Worm (Caenorhabditis elegans): Measurements from ENCODE around the gene ketn-1.

Gene ketn-1

DNA sequence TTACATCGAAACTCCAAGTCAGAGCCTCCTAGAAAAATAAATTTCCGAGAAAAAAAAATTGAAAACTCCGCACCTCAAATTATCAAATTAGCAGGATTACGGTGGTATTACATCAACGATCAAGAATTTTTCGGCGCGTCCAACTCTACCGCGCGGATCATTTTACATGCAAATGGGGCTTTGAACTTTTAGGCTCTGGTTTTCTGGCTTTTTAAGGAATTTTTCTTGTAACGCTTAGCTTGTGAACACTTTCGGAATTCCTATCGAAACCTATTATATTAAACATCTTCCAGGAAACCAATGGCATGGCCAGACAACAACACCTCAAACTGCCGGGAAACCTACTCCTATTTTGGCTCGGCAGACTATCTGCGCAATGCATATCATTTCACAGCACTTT is 36.1 kb downstream of the ketn-1 start, which contains the start of gene srh-56:
Gene srh-56, plus strand, starts transcription at position 301 of the 400 bp plus-strand sequence.
- TF ChIP-seq ets-7 (tag; optimal IDR thresholded peaks at IDR 0.05) (no peak), ceh-36 (tag; optimal IDR thresholded peaks at IDR 0.05) (no peak), hmbx-1 (tag; optimal IDR thresholded peaks at IDR 0.05) (no peak), tra-4 (tag; optimal IDR thresholded peaks at IDR 0.05) (no peak), F13C5.2 (tag; optimal IDR thresholded peaks at IDR 0.05) (no peak)

DNA sequence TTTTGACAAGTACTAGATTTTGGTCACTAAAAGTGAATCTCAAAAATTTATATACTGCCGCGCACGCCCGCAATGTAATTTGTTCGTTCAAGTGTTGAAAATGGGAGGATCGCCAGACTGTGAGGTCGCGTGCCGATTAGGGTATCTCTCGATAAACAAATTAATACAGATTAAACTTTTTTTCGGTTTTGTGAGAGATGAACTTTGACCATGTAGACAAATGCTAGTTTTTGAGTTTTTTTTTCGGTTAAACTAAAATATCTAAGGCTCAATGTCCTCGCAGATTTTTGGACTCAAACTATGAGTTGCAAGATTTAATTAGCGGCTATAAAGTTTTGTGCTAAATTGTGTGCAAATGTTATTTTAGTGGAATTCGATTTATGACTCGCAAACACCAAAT is 37.9 kb downstream of the ketn-1 start, which contains the start of gene dhs-15:
Gene dhs-15, minus strand, starts transcription at position 101 of the 400 bp plus-strand sequence.
- no peak for TF ChIP-seq tra-4 (tag; optimal IDR thresholded peaks at IDR 0.05)
- TF ChIP-seq flt-1 (GFP tag; IDR thresholded peaks at IDR 0.05), result no peak
- no peak for TF ChIP-seq tbx-37 (GFP tag; conservative IDR thresholded peaks at IDR 0.05)
- TF ChIP-seq hnd-1 (tag; optimal IDR thresholded peaks at IDR 0.05), result no peak
- no peak for TF ChIP-seq B0310.2 (tag; optimal IDR thresholded peaks at IDR 0.05)
- TF ChIP-seq pes-1 (GFP tag; IDR thresholded peaks at IDR 0.05), result no peak
- no peak for TF ChIP-seq sea-1 (GFP tag; conservative IDR thresholded peaks at IDR 0.05)
- no peak for TF ChIP-seq ama-1 (optimal IDR thresholded peaks at IDR 0.05)
- TF ChIP-seq ets-7 (tag; optimal IDR thresholded peaks at IDR 0.05), result no peak
- TF ChIP-seq tbx-11 (GFP tag; IDR thresholded peaks at IDR 0.05), result no peak
- no peak for TF ChIP-seq ceh-36 (tag; optimal IDR thresholded peaks at IDR 0.05)
- TF ChIP-seq aly-1 (tag; optimal IDR thresholded peaks at IDR 0.05), result no peak
- no peak for TF ChIP-seq F13C5.2 (tag; optimal IDR thresholded peaks at IDR 0.05)
- no peak for TF ChIP-seq hmbx-1 (tag; optimal IDR thresholded peaks at IDR 0.05)
- no peak for TF ChIP-seq ceh-13 (GFP tag; optimal IDR thresholded peaks at IDR 0.05)
- TF ChIP-seq hmg-4 (GFP tag; optimal IDR thresholded peaks at IDR 0.05), result no peak
- TF ChIP-seq scrt-1 (GFP tag; IDR thresholded peaks at IDR 0.05), result no peak

DNA sequence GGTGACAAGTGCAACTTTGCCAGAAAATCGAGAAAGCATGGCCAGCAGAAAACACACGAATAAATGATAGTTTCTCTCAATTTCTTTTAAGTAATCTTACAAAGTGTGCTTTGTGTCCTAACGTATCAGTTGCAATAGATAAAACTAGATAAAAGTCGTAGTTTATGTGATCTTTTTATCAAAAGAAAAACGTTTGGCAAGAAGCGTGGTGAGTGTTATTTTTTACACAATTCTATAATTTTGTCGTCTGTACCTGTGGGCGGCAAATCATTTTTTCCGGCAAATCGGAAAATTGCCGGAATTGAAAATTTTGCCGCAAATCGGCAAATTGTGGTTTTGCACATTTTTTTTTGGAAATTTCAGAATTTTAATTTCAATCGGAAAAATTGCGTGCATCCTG is 40.2 kb downstream of the ketn-1 start, which contains the start of gene R05D8.9:
Gene R05D8.9, minus strand, starts transcription at position 101 of the 400 bp plus-strand sequence.
- no peak for TF ChIP-seq ceh-36 (tag; optimal IDR thresholded peaks at IDR 0.05)
- TF ChIP-seq tbx-37 (GFP tag; conservative IDR thresholded peaks at IDR 0.05), result no peak
- TF ChIP-seq aly-1 (tag; optimal IDR thresholded peaks at IDR 0.05), result no peak
- no peak for TF ChIP-seq ets-7 (tag; optimal IDR thresholded peaks at IDR 0.05)
- no peak for TF ChIP-seq F13C5.2 (tag; optimal IDR thresholded peaks at IDR 0.05)
- no peak for TF ChIP-seq tra-4 (tag; optimal IDR thresholded peaks at IDR 0.05)
- TF ChIP-seq hmg-4 (GFP tag; optimal IDR thresholded peaks at IDR 0.05), result no peak
- TF ChIP-seq sea-1 (GFP tag; conservative IDR thresholded peaks at IDR 0.05), result no peak

DNA sequence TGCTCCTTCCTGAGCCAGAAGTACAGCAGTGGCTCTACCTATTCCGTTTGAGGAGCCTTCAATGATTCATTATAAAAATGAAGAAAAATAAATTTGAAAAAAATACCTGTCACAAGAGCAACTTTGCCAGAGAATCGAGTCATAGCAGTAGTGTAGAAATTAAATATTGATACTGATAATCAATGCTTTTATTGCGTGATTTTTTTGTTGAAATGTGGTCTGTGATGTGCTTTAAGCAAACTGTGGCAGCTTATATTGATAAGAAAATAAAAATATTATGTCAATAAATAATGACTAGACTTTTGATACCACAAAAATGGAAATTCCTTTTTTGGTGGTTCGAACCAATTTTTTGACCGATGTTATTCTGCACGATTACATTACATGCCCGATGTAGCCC is 42.6 kb downstream of the ketn-1 start, which contains the start of gene dhs-14:
Gene dhs-14, minus strand, starts transcription at position 149 of the 400 bp plus-strand sequence.
- no peak for TF ChIP-seq tbx-11 (GFP tag; IDR thresholded peaks at IDR 0.05)
- no peak for TF ChIP-seq F13C5.2 (tag; optimal IDR thresholded peaks at IDR 0.05)
- TF ChIP-seq tbx-37 (GFP tag; conservative IDR thresholded peaks at IDR 0.05), result no peak
- TF ChIP-seq ceh-36 (tag; optimal IDR thresholded peaks at IDR 0.05), result no peak
- no peak for TF ChIP-seq B0310.2 (tag; optimal IDR thresholded peaks at IDR 0.05)
- no peak for TF ChIP-seq sea-1 (GFP tag; conservative IDR thresholded peaks at IDR 0.05)
- TF ChIP-seq hmbx-1 (tag; optimal IDR thresholded peaks at IDR 0.05), result no peak
- no peak for TF ChIP-seq ama-1 (optimal IDR thresholded peaks at IDR 0.05)
- no peak for TF ChIP-seq hmg-4 (GFP tag; optimal IDR thresholded peaks at IDR 0.05)
- TF ChIP-seq flt-1 (GFP tag; IDR thresholded peaks at IDR 0.05), result no peak
- no peak for TF ChIP-seq ceh-13 (GFP tag; optimal IDR thresholded peaks at IDR 0.05)
- TF ChIP-seq aly-1 (tag; optimal IDR thresholded peaks at IDR 0.05), result no peak
- TF ChIP-seq ets-7 (tag; optimal IDR thresholded peaks at IDR 0.05), result no peak
- TF ChIP-seq pes-1 (GFP tag; IDR thresholded peaks at IDR 0.05), result no peak
- TF ChIP-seq tra-4 (tag; optimal IDR thresholded peaks at IDR 0.05), result no peak
- TF ChIP-seq scrt-1 (GFP tag; IDR thresholded peaks at IDR 0.05), result no peak
- no peak for TF ChIP-seq hnd-1 (tag; optimal IDR thresholded peaks at IDR 0.05)

DNA sequence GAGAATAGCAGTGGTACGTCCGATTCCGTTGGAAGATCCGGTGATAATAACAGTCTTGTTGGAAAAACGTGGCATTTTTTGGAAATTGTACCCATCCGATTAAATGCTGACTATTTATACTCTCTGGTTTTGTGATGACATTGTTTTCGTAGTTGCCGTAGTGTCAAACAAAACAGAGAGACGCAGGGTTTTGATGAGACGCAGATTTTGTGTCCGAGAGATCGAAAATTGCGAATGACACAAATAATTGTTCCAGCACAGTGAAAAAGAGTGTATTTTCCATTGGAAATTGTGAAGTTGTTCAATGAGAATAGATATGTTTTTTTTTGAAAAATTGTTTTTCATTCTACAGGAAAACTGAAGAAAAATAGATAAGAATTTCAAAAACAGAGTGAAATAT is 44.6 kb downstream of the ketn-1 start, which contains the start of gene R05D8.7:
Gene R05D8.7, minus strand, starts transcription at position 104 of the 400 bp plus-strand sequence.
- TF ChIP-seq scrt-1 (GFP tag; IDR thresholded peaks at IDR 0.05), result no peak
- TF ChIP-seq ama-1 (optimal IDR thresholded peaks at IDR 0.05), result no peak
- TF ChIP-seq flt-1 (GFP tag; IDR thresholded peaks at IDR 0.05), result no peak
- TF ChIP-seq B0310.2 (tag; optimal IDR thresholded peaks at IDR 0.05), result no peak
- TF ChIP-seq hnd-1 (tag; optimal IDR thresholded peaks at IDR 0.05), result no peak
- TF ChIP-seq tra-4 (tag; optimal IDR thresholded peaks at IDR 0.05), result no peak
- no peak for TF ChIP-seq aly-1 (tag; optimal IDR thresholded peaks at IDR 0.05)
- TF ChIP-seq sea-1 (GFP tag; conservative IDR thresholded peaks at IDR 0.05), result no peak
- no peak for TF ChIP-seq F13C5.2 (tag; optimal IDR thresholded peaks at IDR 0.05)

DNA sequence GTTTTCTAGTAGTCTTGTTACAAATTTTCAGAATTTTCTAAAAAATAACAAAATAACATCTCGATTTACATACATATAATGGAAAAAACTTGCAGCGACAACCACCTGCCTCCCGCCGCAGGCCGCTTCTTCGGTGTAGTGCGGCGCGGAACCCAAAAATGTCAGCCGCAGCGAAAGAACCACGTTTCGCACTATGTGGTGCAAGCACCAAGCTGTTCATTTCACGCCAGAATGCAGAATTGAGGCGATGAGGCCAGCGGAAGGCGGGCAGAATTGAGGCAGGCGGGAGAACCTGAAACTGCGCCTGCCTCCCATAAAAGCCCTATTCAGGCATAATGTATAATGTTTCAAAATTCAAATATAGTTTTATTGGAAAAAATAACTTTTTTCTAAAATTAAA is 46.2 kb downstream of the ketn-1 start:
- no peak for TF ChIP-seq ceh-13 (GFP tag; optimal IDR thresholded peaks at IDR 0.05)
- TF ChIP-seq F13C5.2 (tag; optimal IDR thresholded peaks at IDR 0.05), result no peak
- TF ChIP-seq tbx-11 (GFP tag; IDR thresholded peaks at IDR 0.05), result 0 out of 2 replicates have a peak, but pooled peaks have one; percentile 35

DNA sequence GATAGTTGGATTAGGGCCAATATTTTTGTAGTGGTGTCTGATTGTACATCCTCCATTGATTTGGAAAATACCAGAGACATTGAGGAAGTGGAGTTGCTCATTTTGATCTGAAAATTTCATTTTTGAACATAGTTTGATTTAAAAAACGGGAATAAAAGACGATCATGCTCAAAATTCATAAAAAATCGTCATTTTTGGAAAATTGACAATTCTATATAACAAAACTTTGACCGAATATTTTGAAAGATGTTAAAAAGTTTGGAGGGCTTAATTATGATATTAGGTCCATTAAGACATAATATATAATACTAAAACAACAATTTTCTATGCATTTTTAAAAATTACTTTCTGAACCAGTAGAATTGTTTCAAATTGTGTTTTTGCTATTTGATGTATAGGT is 48.2 kb downstream of the ketn-1 start, which contains the start of gene srg-58:
Gene srg-58, minus strand, starts transcription at position 101 of the 400 bp plus-strand sequence.
- TF ChIP-seq ets-7 (tag; optimal IDR thresholded peaks at IDR 0.05), result no peak
- TF ChIP-seq pes-1 (GFP tag; IDR thresholded peaks at IDR 0.05), result no peak
- TF ChIP-seq hnd-1 (tag; optimal IDR thresholded peaks at IDR 0.05), result no peak
- no peak for TF ChIP-seq flt-1 (GFP tag; IDR thresholded peaks at IDR 0.05)
- TF ChIP-seq ama-1 (optimal IDR thresholded peaks at IDR 0.05), result no peak
- TF ChIP-seq ceh-36 (tag; optimal IDR thresholded peaks at IDR 0.05), result no peak
- no peak for TF ChIP-seq hmg-4 (GFP tag; optimal IDR thresholded peaks at IDR 0.05)
- no peak for TF ChIP-seq tra-4 (tag; optimal IDR thresholded peaks at IDR 0.05)
- TF ChIP-seq B0310.2 (tag; optimal IDR thresholded peaks at IDR 0.05), result no peak
- no peak for TF ChIP-seq hmbx-1 (tag; optimal IDR thresholded peaks at IDR 0.05)
- TF ChIP-seq ceh-13 (GFP tag; optimal IDR thresholded peaks at IDR 0.05), result no peak
- TF ChIP-seq tbx-11 (GFP tag; IDR thresholded peaks at IDR 0.05), result no peak
- no peak for TF ChIP-seq aly-1 (tag; optimal IDR thresholded peaks at IDR 0.05)
- no peak for TF ChIP-seq F13C5.2 (tag; optimal IDR thresholded peaks at IDR 0.05)
- no peak for TF ChIP-seq scrt-1 (GFP tag; IDR thresholded peaks at IDR 0.05)
- no peak for TF ChIP-seq tbx-37 (GFP tag; conservative IDR thresholded peaks at IDR 0.05)
- no peak for TF ChIP-seq sea-1 (GFP tag; conservative IDR thresholded peaks at IDR 0.05)

Data from whole organism, early embryonic.